Fruit fly (Drosophila melanogaster) whole organism, wandering third instar larva: ENCODE data around the gene parvin.

Experiments
- Dif ChIP-seq: fragments of 200-275, 200-300 bp; sonication (Bioruptor generic); optimal IDR thresholded peaks from 2 replicates; lab custom pipeline; 2018; ENCODE audit warnings: missing biosample characterization, missing genetic modification characterization; ENCODE audit not compliant: partially characterized antibody
- HLH106 ChIP-seq: fragments of 200-800 bp; optimal IDR thresholded peaks from 3 replicates; lab custom pipeline; 2019; ENCODE audit warnings: missing biosample characterization, mild to moderate bottlenecking, missing genetic modification characterization, moderate library complexity
- Rel ChIP-seq, 2 experiments: fragments of 200-800 bp; sonication (Bioruptor generic) in 1 of 2; optimal IDR thresholded peaks; 2 replicates in 1 of 2; 3 replicates in 1 of 2; lab custom pipeline; 2016 to 2019; ENCODE audit warnings: mild to moderate bottlenecking in 2 of 2, missing biosample characterization in 2 of 2, missing genetic modification characterization in 2 of 2, moderate library complexity in 1 of 2
- Sp1 ChIP-seq: fragments of 200-800 bp; sonication (Bioruptor generic); optimal IDR thresholded peaks from 3 replicates; lab custom pipeline; 2019; ENCODE audit warnings: missing biosample characterization, mild to moderate bottlenecking, missing genetic modification characterization, moderate library complexity
- br ChIP-seq: fragments of 200-800 bp; sonication (Bioruptor generic); optimal IDR thresholded peaks from 2 replicates; lab custom pipeline; 2016; ENCODE audit warnings: missing biosample characterization, missing genetic modification characterization
- brk ChIP-seq: fragments of 200-800 bp; sonication (Bioruptor generic); optimal IDR thresholded peaks from 2 replicates; lab custom pipeline; 2016; ENCODE audit warnings: missing biosample characterization, mild to moderate bottlenecking, missing genetic modification characterization
- h ChIP-seq: fragments of 200-800 bp; sonication (Bioruptor generic); optimal IDR thresholded peaks from 3 replicates; lab custom pipeline; 2016; ENCODE audit warnings: missing biosample characterization, mild to moderate bottlenecking, missing genetic modification characterization
- jim ChIP-seq: fragments of 175-275, 200-325 bp; sonication (Bioruptor generic); optimal IDR thresholded peaks from 2 replicates; lab custom pipeline; 2016; ENCODE audit warnings: missing biosample characterization, mild to moderate bottlenecking, missing genetic modification characterization
- psq ChIP-seq: fragments of 200-800 bp; sonication (Bioruptor generic); optimal IDR thresholded peaks from 3 replicates; lab custom pipeline; 2017; ENCODE audit warnings: missing biosample characterization, mild to moderate bottlenecking, missing genetic modification characterization, moderate library complexity
- rgr ChIP-seq: fragments of 200-800 bp; sonication (Bioruptor generic); optimal IDR thresholded peaks from 3 replicates; lab custom pipeline; 2016; ENCODE audit warnings: missing biosample characterization, mild to moderate bottlenecking, missing genetic modification characterization
- sage ChIP-seq: fragments of 200-800 bp; sonication (Bioruptor generic); optimal IDR thresholded peaks from 2 replicates; lab custom pipeline; 2016; ENCODE audit warnings: missing biosample characterization, mild to moderate bottlenecking, missing genetic modification characterization

DNA sequence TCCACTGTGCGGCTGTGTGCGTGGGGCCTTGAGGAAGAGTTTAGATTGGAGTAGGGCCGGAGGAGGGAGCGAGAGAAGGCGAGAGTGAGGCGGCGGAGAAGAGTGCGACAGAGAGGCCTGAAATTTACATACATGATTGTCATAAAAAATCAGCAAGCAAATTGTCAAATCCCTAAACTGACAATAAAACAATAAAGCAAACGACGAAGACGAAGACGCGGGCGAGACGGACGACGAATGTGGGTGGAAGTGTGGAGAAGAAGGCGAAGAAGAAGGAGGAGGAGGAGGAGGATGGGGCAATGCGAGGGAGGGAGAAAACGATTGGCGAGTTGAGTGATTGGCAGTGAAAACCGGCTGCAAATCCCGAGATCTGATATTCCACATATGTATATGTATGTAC lies 39.6 kb downstream of the parvin start:
- TF ChIP-seq brk (no peak), sage (GFP tag; lab: Kevin White, UChicago) (no peak), Dif (no peak), psq (GFP tag; lab: Kevin White, UChicago) (peak; percentile 62), rgr (GFP tag; lab: Kevin White, UChicago) (no peak), br (no peak), HLH106 (no peak), Rel (GFP tag; optimal IDR thresholded peaks at IDR 0.05; lab: Kevin White, UChicago) (no peak), Rel (tag; optimal IDR thresholded peaks at IDR 0.05; lab: Kevin White, UChicago) (no peak), h (GFP tag; lab: Kevin White, UChicago) (no peak), Sp1 (no peak), jim (GFP tag; lab: Kevin White, UChicago) (no peak)
